Fruit fly (Drosophila melanogaster): ENCODE measurements around the gene CG12605.
A peak's percentile ranks its signal among the peaks of the same experiment; 100 is the strongest.

CG12605 gene

DNA sequence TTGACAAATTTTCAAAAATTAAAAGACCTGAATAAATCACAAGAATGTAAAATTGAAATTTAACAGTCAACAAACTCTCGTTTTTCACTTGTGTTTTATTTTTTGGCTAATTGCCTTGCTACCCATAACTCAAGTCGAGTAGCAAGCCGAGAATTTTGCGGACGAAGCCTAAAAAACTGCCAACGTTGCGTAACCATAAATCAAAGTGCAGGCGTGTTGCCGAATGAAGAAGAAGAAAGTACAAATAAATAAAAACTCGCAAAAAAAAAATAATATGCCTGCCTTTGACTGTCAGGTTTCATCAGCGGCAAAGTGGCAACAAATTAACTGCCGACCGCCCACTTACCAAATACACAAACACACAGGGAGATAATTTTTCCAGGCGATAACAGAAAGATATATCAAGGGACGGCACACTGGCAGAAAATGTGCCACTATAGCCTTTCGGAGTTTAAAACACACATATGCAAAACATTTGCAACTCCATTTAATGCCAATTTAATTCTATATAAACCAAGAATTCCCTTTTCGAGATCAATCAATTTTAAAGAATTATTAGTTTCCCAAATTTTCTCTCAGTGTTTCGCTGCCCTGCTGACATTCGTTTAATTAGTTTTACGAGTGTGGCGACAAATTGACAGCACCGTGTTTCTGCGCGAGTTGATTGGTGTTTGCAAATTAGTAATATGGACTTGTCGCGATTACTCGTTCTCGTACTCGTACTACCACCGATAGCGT lies 36.2 kb downstream of the CG12605 start (continued):
- peak; percentile 74 for TF ChIP-seq CG16815 (GFP tag; optimal IDR thresholded peaks at IDR 0.05)
- no peak for TF ChIP-seq hbn (GFP tag; IDR thresholded peaks at IDR 0.05; ENCODE audit: partially characterized antibody)
- TF ChIP-seq CG30403 (GFP tag; optimal IDR thresholded peaks at IDR 0.05) = peak; percentile 85
- TF ChIP-seq MBD-R2 (GFP tag; IDR thresholded peaks at IDR 0.05) = peak; percentile 83; the same call in 1 of the 2 replicates
- peak; percentile 89 for TF ChIP-seq Hand (GFP tag; optimal IDR thresholded peaks at IDR 0.05)
- peak; percentile 53 for TF ChIP-seq sd (tag; optimal IDR thresholded peaks at IDR 0.05)
- peak; percentile 58 for TF ChIP-seq CG15601 (tag; optimal IDR thresholded peaks at IDR 0.05)
- TF ChIP-seq Meics (GFP tag; optimal IDR thresholded peaks at IDR 0.05) = peak; percentile 93
- TF ChIP-seq CG15269 (tag; optimal IDR thresholded peaks at IDR 0.05) = peak; percentile 93
- peak; percentile 45 for TF ChIP-seq CG2116 (GFP tag; optimal IDR thresholded peaks at IDR 0.05)
- no peak for TF ChIP-seq Neu2 (GFP tag; optimal IDR thresholded peaks at IDR 0.05; ENCODE audit: borderline replicate concordance)
- TF ChIP-seq CG10565 (GFP tag; optimal IDR thresholded peaks at IDR 0.05) = no peak
- TF ChIP-seq slp2 (GFP tag; optimal IDR thresholded peaks at IDR 0.05) = peak; percentile 66
- peak; percentile 75; the same call in 1 of the 2 replicates for TF ChIP-seq CG32767 (GFP tag; IDR thresholded peaks at IDR 0.05)
- no peak for TF ChIP-seq z (GFP tag; IDR thresholded peaks at IDR 0.05)
- TF ChIP-seq lola (GFP tag; optimal IDR thresholded peaks at IDR 0.05) = no peak
- peak; percentile 64 for TF ChIP-seq odd (GFP tag; optimal IDR thresholded peaks at IDR 0.05)
- TF ChIP-seq Sry-β (GFP tag; optimal IDR thresholded peaks at IDR 0.05) = no peak
- peak; percentile 88 for TF ChIP-seq CG14441 (GFP tag; IDR thresholded peaks at IDR 0.05)
- TF ChIP-seq CG18011 (GFP tag; optimal IDR thresholded peaks at IDR 0.05) = peak; percentile 69
- no peak for TF ChIP-seq Bgb (GFP tag; IDR thresholded peaks at IDR 0.05; ENCODE audit: partially characterized antibody)
- no peak for TF ChIP-seq gcm (GFP tag; optimal IDR thresholded peaks at IDR 0.05)
- peak; percentile 93 for TF ChIP-seq HLH54F (GFP tag; optimal IDR thresholded peaks at IDR 0.05)
- peak; percentile 47; the same call in 1 of the 2 replicates for TF ChIP-seq CG10321 (GFP tag; IDR thresholded peaks at IDR 0.05)
- peak; percentile 83 for TF ChIP-seq stc (GFP tag; IDR thresholded peaks at IDR 0.05)
- TF ChIP-seq CG31365 (tag; optimal IDR thresholded peaks at IDR 0.05) = peak; percentile 51
- TF ChIP-seq Vsx1 (GFP tag; optimal IDR thresholded peaks at IDR 0.05) = peak; percentile 46
- no peak for TF ChIP-seq CG8478 (optimal IDR thresholded peaks at IDR 0.05)
- peak; percentile 84 for TF ChIP-seq Bteb2 (GFP tag; optimal IDR thresholded peaks at IDR 0.05)
- peak; percentile 75 for TF ChIP-seq CG43689 (GFP tag; IDR thresholded peaks at IDR 0.05)
- TF ChIP-seq CG15696 (tag; optimal IDR thresholded peaks at IDR 0.05) = peak; percentile 50
- no peak for TF ChIP-seq gfzf (GFP tag; optimal IDR thresholded peaks at IDR 0.05)
- no peak for TF ChIP-seq nerfin-2 (GFP tag; IDR thresholded peaks at IDR 0.05; ENCODE audit: partially characterized antibody)
- no peak for TF ChIP-seq CG13287 (GFP tag; IDR thresholded peaks at IDR 0.05; ENCODE audit: partially characterized antibody)
- TF ChIP-seq lbe (GFP tag; optimal IDR thresholded peaks at IDR 0.05) = peak; percentile 87
- peak; percentile 62 for TF ChIP-seq ewg (GFP tag; optimal IDR thresholded peaks at IDR 0.05)
- peak; percentile 87 for TF ChIP-seq Oli (tag; optimal IDR thresholded peaks at IDR 0.05)
- peak; percentile 18 for TF ChIP-seq p53 (GFP tag; optimal IDR thresholded peaks at IDR 0.05)
- no peak for TF ChIP-seq CG10979 (tag; optimal IDR thresholded peaks at IDR 0.05)
- TF ChIP-seq CG8089 (GFP tag; optimal IDR thresholded peaks at IDR 0.05) = peak; percentile 57
- peak; percentile 76 to 86 for TF ChIP-seq Hr51 (GFP tag; optimal IDR thresholded peaks at IDR 0.05)
- peak; percentile 87 for TF ChIP-seq gem (tag; optimal IDR thresholded peaks at IDR 0.05)
- peak; percentile 84 for TF ChIP-seq Xrp1 (GFP tag; IDR thresholded peaks at IDR 0.05)
- TF ChIP-seq pzg (GFP tag; optimal IDR thresholded peaks at IDR 0.05) = peak; percentile 16
- peak; percentile 83 for TF ChIP-seq Fer2 (tag; optimal IDR thresholded peaks at IDR 0.05)
- peak; percentile 93 for TF ChIP-seq GATAe (GFP tag; conservative IDR thresholded peaks at IDR 0.05)
- peak; percentile 69 for TF ChIP-seq tin (GFP tag; optimal IDR thresholded peaks at IDR 0.05)
- no peak for TF ChIP-seq br (optimal IDR thresholded peaks at IDR 0.05)
